Worm (Caenorhabditis elegans): Measurements from ENCODE around the gene B0457.4.

Gene B0457.4

DNA sequence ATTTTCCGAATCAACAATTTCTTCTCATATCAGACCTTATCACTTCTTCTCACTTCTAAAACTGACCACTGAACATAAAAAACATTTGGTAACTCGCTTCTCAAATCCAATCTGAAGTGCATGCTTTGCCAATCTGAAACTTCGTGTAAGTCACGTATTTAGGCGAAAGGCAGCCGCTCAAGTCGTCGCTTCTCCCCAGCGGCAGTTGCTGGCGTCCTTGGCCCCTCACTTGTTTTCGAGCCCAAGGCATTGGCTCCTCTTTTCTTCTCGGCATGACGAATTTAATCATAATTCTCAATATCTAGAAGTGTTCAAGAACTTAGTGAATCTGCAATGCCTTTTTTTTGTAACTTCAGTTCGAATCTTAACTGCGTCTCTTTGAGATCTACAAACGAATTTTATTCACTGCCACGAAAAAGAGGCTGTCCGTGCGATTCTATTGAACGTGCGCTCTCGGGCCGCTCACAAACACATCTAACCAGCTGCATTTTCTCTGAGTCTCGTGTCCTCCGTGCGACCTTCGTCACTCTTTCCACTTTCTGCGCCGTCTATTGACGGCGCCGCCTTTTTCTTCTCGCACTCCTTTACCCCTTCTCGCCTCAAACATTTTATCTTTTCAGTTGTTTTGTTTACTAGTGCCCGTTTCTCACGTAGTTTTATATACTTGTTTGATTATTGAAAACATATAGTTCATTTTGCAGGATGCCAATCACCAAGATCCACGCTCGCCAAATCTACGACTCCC is 19.7 kb upstream of the B0457.4 start (continued):
- TF ChIP-seq nhr-76 (tag; optimal IDR thresholded peaks at IDR 0.05), result no peak
- TF ChIP-seq ztf-11 (tag; optimal IDR thresholded peaks at IDR 0.05), result no peak
- TF ChIP-seq nhr-25 (tag; optimal IDR thresholded peaks at IDR 0.05), result peak; percentile 28
- no peak for TF ChIP-seq sea-2 (GFP tag; optimal IDR thresholded peaks at IDR 0.05)
- peak; percentile 13 for TF ChIP-seq lin-15B (tag; optimal IDR thresholded peaks at IDR 0.05)
- no peak for TF ChIP-seq fos-1 (tag; optimal IDR thresholded peaks at IDR 0.05)
- no peak for TF ChIP-seq nhr-11 (tag; optimal IDR thresholded peaks at IDR 0.05)
- peak; percentile 60 for TF ChIP-seq pha-4 (tag; optimal IDR thresholded peaks at IDR 0.05)
- TF ChIP-seq pqm-1 (tag; optimal IDR thresholded peaks at IDR 0.05), result no peak
- no peak for TF ChIP-seq zag-1 (tag; optimal IDR thresholded peaks at IDR 0.05)
- TF ChIP-seq nfya-1 (tag; optimal IDR thresholded peaks at IDR 0.05; ENCODE audit: insufficient read depth), result peak; percentile 48
- TF ChIP-seq mdl-1 (tag; optimal IDR thresholded peaks at IDR 0.05), result no peak
- TF ChIP-seq nhr-237 (tag; optimal IDR thresholded peaks at IDR 0.05), result no peak
- TF ChIP-seq ceh-9 (tag; optimal IDR thresholded peaks at IDR 0.05), result no peak
- no peak for TF ChIP-seq elt-1 (tag; optimal IDR thresholded peaks at IDR 0.05)
- no peak for TF ChIP-seq ZK546.5 (tag; optimal IDR thresholded peaks at IDR 0.05)
- TF ChIP-seq ceh-82 (tag; optimal IDR thresholded peaks at IDR 0.05), result no peak
- no peak for TF ChIP-seq skn-1 (tag; optimal IDR thresholded peaks at IDR 0.05)
- TF ChIP-seq nhr-67 (tag; optimal IDR thresholded peaks at IDR 0.05), result no peak
- no peak for TF ChIP-seq fkh-2 (tag; optimal IDR thresholded peaks at IDR 0.05)
- no peak for TF ChIP-seq ztf-4 (tag; optimal IDR thresholded peaks at IDR 0.05)
- TF ChIP-seq lin-39 (tag; optimal IDR thresholded peaks at IDR 0.05), result no peak
- TF ChIP-seq egl-27 (tag; optimal IDR thresholded peaks at IDR 0.05), result no peak
- no peak for TF ChIP-seq nhr-12 (tag; optimal IDR thresholded peaks at IDR 0.05)
- no peak for TF ChIP-seq nhr-23 (tag; optimal IDR thresholded peaks at IDR 0.05)

DNA sequence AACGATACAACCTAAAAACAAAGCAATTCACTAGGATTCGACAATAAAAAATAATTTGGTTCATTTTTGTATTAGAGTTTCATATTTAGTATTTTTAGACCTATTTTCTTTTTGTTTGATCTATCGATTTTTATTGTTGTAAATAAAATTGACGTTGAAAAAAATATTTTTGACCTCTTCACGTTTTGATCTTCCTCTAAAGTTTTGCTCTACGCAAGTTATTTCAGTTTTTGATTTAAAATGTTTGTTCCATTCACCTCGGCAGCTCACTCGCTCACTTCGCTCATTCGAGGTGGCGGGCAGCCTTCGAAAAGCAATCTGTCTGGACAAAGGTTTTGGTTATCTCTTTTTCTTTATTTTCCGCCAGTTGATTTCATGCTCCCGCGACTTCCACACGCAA is 18.9 kb upstream of the B0457.4 start, which contains the start of gene enol-1:
Gene enol-1 (plus strand): TSS at position 235 of the 400 bp plus-strand sequence.
- TF ChIP-seq lsy-12 (tag; optimal IDR thresholded peaks at IDR 0.05) (no peak), snpc-4 (tag; optimal IDR thresholded peaks at IDR 0.05) (no peak), aly-2 (tag; optimal IDR thresholded peaks at IDR 0.05) (no peak), skn-1 (tag; optimal IDR thresholded peaks at IDR 0.05) (no peak), ztf-4 (tag; optimal IDR thresholded peaks at IDR 0.05) (no peak), zag-1 (tag; optimal IDR thresholded peaks at IDR 0.05) (no peak), pha-4 (tag; optimal IDR thresholded peaks at IDR 0.05) (no peak)

DNA sequence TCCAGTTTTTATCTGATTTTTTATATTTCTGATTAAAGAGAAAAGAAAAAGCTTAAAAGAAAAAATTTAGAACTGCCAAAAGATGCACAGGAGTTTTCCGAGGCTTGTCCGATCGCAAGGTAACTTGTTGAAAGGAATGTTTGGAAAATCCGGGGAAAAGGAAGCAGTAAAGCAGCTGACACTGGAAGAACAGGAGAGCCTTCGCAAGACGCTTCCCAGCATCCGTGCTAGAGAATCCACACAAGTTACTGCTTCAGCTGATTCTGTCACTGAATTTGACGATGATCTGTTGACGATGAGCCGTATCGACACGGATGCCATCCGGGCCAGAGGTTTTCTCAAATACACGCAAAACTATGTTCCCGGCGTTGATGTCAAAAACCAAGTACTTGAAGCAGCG is 17.9 kb upstream of the B0457.4 start, which contains the start of gene mrpl-50:
Gene mrpl-50 (plus strand): TSS at position 71 of the 400 bp plus-strand sequence.
- peak; percentile 81 for TF ChIP-seq ama-1 (optimal IDR thresholded peaks at IDR 0.05)
- no peak for TF ChIP-seq elt-3 (tag; optimal IDR thresholded peaks at IDR 0.05)

DNA sequence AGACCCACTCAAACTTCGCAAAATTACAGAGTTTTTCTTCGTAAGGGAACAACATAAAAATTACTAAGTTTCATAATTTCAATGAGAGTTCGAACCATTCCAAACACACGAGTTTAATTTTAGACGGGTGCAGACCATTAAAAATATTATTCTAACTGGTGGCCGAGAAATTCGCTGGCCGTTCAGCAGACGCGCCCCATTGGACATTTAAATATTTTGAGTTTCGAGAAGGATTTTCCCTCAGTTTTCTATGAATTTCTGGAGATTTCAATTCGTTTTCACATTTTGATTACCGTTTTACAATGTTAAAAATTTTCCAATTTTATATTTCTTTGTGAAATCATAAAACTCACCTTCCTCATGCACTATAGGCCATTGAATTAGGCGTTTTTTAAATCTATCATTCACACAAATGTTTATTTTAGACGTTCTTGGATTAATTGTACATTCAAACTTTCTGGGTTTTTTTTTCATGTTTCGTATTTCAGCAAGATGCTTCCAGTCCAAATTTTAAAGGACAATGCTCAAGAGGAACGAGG is 15.5 kb upstream of the B0457.4 start, which contains the start of gene cct-2:
Gene cct-2 (plus strand): TSS at position 489 of the 539 bp plus-strand sequence.
- TF ChIP-seq unc-39 (tag; optimal IDR thresholded peaks at IDR 0.05) (no peak), nhr-67 (tag; optimal IDR thresholded peaks at IDR 0.05) (no peak), unc-62 (GFP tag; optimal IDR thresholded peaks at IDR 0.05) (no peak), ceh-28 (tag; optimal IDR thresholded peaks at IDR 0.05) (no peak), nhr-28 (tag; optimal IDR thresholded peaks at IDR 0.05) (no peak), nhr-11 (tag; optimal IDR thresholded peaks at IDR 0.05) (no peak), mml-1 (tag; optimal IDR thresholded peaks at IDR 0.05) (no peak), nhr-77 (tag; optimal IDR thresholded peaks at IDR 0.05) (no peak), R02D3.7 (tag; optimal IDR thresholded peaks at IDR 0.05) (no peak), nhr-25 (tag; optimal IDR thresholded peaks at IDR 0.05) (peak; percentile 56), snpc-4 (tag; optimal IDR thresholded peaks at IDR 0.05) (peak; percentile 67), hmg-11 (tag; optimal IDR thresholded peaks at IDR 0.05) (peak; percentile 9), fkh-10 (GFP tag; optimal IDR thresholded peaks at IDR 0.05) (no peak), fkh-2 (tag; optimal IDR thresholded peaks at IDR 0.05) (no peak), mdl-1 (tag; optimal IDR thresholded peaks at IDR 0.05) (no peak), ZK546.5 (tag; optimal IDR thresholded peaks at IDR 0.05) (no peak), tbx-2 (tag; optimal IDR thresholded peaks at IDR 0.05) (no peak), nhr-43 (tag; optimal IDR thresholded peaks at IDR 0.05; ENCODE audit: poor library complexity, severe bottlenecking) (peak; percentile 50), fos-1 (tag; optimal IDR thresholded peaks at IDR 0.05) (no peak), ceh-9 (tag; optimal IDR thresholded peaks at IDR 0.05) (no peak), lin-15B (tag; optimal IDR thresholded peaks at IDR 0.05) (peak; percentile 74), nfya-1 (tag; optimal IDR thresholded peaks at IDR 0.05; ENCODE audit: insufficient read depth) (peak; percentile 65), skn-1 (tag; optimal IDR thresholded peaks at IDR 0.05) (no peak), nhr-23 (tag; optimal IDR thresholded peaks at IDR 0.05) (peak; percentile 12), ama-1 (optimal IDR thresholded peaks at IDR 0.05) (no peak), nhr-237 (tag; optimal IDR thresholded peaks at IDR 0.05) (no peak), jun-1 (tag; optimal IDR thresholded peaks at IDR 0.05) (no peak), ceh-82 (tag; optimal IDR thresholded peaks at IDR 0.05) (no peak), egl-27 (tag; optimal IDR thresholded peaks at IDR 0.05) (no peak), elt-3 (tag; optimal IDR thresholded peaks at IDR 0.05) (no peak), aly-2 (tag; optimal IDR thresholded peaks at IDR 0.05) (no peak), elt-1 (tag; optimal IDR thresholded peaks at IDR 0.05) (no peak), pha-4 (tag; optimal IDR thresholded peaks at IDR 0.05) (peak; percentile 72), ztf-11 (tag; optimal IDR thresholded peaks at IDR 0.05) (no peak), pqm-1 (tag; optimal IDR thresholded peaks at IDR 0.05) (no peak), elt-2 (tag; optimal IDR thresholded peaks at IDR 0.05) (peak; percentile 2)
